Fruit fly (Drosophila melanogaster): ENCODE data around the gene bib.

The bib gene

dm6 chr2L:9984078-9984772, at the start of gene bib:
bib (plus strand) TSS chr2L:9984645.
- TF ChIP-seq CG8478 (optimal IDR thresholded peaks at IDR 0.05) (no peak), CTCF (optimal IDR thresholded peaks at IDR 0.05) (no peak)

dm6 chr2L:9937908-9938307, 46.5 kb upstream of the bib start, which contains the start of gene Arglu1:
Arglu1 (minus strand) TSS chr2L:9938134.
- no peak for TF ChIP-seq CTCF (optimal IDR thresholded peaks at IDR 0.05)
- TF ChIP-seq CG8478 (optimal IDR thresholded peaks at IDR 0.05), result no peak

dm6 chr2L:9938631-9939256, 45.7 kb upstream of the bib start, which contains the start of the genes Datp and CG4619:
Datp (minus strand) TSS chr2L:9938790.
CG4619 (plus strand) TSS chr2L:9938863.
- TF ChIP-seq CG8478 (optimal IDR thresholded peaks at IDR 0.05) (no peak), CTCF (optimal IDR thresholded peaks at IDR 0.05) (no peak)

dm6 chr2L:9943521-9943920, 40.9 kb upstream of the bib start:
- no peak for TF ChIP-seq CG8478 (optimal IDR thresholded peaks at IDR 0.05)
- TF ChIP-seq CTCF (optimal IDR thresholded peaks at IDR 0.05), result no peak

- no peak for TF ChIP-seq CG8478 (optimal IDR thresholded peaks at IDR 0.05)
- TF ChIP-seq CTCF (optimal IDR thresholded peaks at IDR 0.05), result no peak
These were observed 39.4 kb upstream of the bib start for dm6 chr2L:9945086-9945485.

- TF ChIP-seq CTCF (optimal IDR thresholded peaks at IDR 0.05) (no peak), CG8478 (optimal IDR thresholded peaks at IDR 0.05) (no peak)
These were observed 38.4 kb upstream of the bib start for dm6 chr2L:9946051-9946450.

- TF ChIP-seq CG8478 (optimal IDR thresholded peaks at IDR 0.05) (no peak), CTCF (optimal IDR thresholded peaks at IDR 0.05) (no peak)
These were observed 37.2 kb upstream of the bib start, which contains the start of gene CG5853 for dm6 chr2L:9947265-9947664. CG5853 (minus strand) TSS chr2L:9947648.

dm6 chr2L:9947738-9948519, 36.5 kb upstream of the bib start:
- TF ChIP-seq CTCF (optimal IDR thresholded peaks at IDR 0.05), result no peak
- TF ChIP-seq CG8478 (optimal IDR thresholded peaks at IDR 0.05), result no peak

dm6 chr2L:9948520-9948858, 36.0 kb upstream of the bib start:
- TF ChIP-seq CTCF (optimal IDR thresholded peaks at IDR 0.05), result no peak
- TF ChIP-seq CG8478 (optimal IDR thresholded peaks at IDR 0.05), result no peak

- TF ChIP-seq CTCF (optimal IDR thresholded peaks at IDR 0.05) (no peak), CG8478 (optimal IDR thresholded peaks at IDR 0.05) (no peak)
These were observed 35.0 kb upstream of the bib start for dm6 chr2L:9949178-9950062.

dm6 chr2L:9954119-9954518, 30.3 kb upstream of the bib start, which contains the start of the genes CG13126 and CG4709:
CG13126 (minus strand) TSS chr2L:9954181.
CG4709 (plus strand) TSS chr2L:9954325.
- TF ChIP-seq CG8478 (optimal IDR thresholded peaks at IDR 0.05) (no peak), CTCF (optimal IDR thresholded peaks at IDR 0.05) (no peak)

dm6 chr2L:9954696-9955095, 29.7 kb upstream of the bib start:
- TF ChIP-seq CG8478 (optimal IDR thresholded peaks at IDR 0.05), result no peak
- TF ChIP-seq CTCF (optimal IDR thresholded peaks at IDR 0.05), result no peak

dm6 chr2L:9956993-9957652, 27.3 kb upstream of the bib start, which contains the start of the genes CG4658 and CG5846:
CG4658 (plus strand) TSS chr2L:9957132.
CG5846 (minus strand) TSS chr2L:9957237.
- TF ChIP-seq CTCF (optimal IDR thresholded peaks at IDR 0.05) (no peak), CG8478 (optimal IDR thresholded peaks at IDR 0.05) (no peak)

- no peak for TF ChIP-seq CG8478 (optimal IDR thresholded peaks at IDR 0.05)
- no peak for TF ChIP-seq CTCF (optimal IDR thresholded peaks at IDR 0.05)
These were observed 23.7 kb upstream of the bib start for dm6 chr2L:9960758-9961157.

Measured in S2 (cell line).